Worm (Caenorhabditis elegans) whole organism, early embryonic: ENCODE data around the gene crn-7.
A peak's percentile ranks its signal among the peaks of the same experiment; 100 is the strongest.

Source experiments
- B0310.2 ChIP-seq: sonication (generic microtip); optimal IDR thresholded peaks from 2 replicates; lab custom pipeline; 2016; ENCODE audit warnings: mild to moderate bottlenecking, missing genetic modification characterization, missing compliant biosample characterization
- F13C5.2 ChIP-seq: sonication (generic microtip); optimal IDR thresholded peaks from 2 replicates; lab custom pipeline; 2017; ENCODE audit warnings: mild to moderate bottlenecking, missing genetic modification characterization, inconsistent platforms, missing compliant biosample characterization
- aly-1 ChIP-seq: sonication (generic microtip); optimal IDR thresholded peaks from 2 replicates; lab custom pipeline; 2016; ENCODE audit warnings: missing genetic modification characterization, missing compliant biosample characterization
- ama-1 ChIP-seq: fragments of 150-350 bp; optimal IDR thresholded peaks from 2 replicates; lab custom pipeline; 2014
- ceh-13 ChIP-seq: fragments of 200-800 bp; sonication (Bioruptor generic); optimal IDR thresholded peaks from 2 replicates; lab custom pipeline; 2018; ENCODE audit warnings: mild to moderate bottlenecking, missing genetic modification characterization, missing compliant biosample characterization
- ceh-36 ChIP-seq: sonication (generic microtip); optimal IDR thresholded peaks from 2 replicates; lab custom pipeline; 2016; ENCODE audit warnings: missing genetic modification characterization, inconsistent platforms, missing compliant biosample characterization
- ets-7 ChIP-seq: sonication (generic microtip); optimal IDR thresholded peaks from 2 replicates; lab custom pipeline; 2016; ENCODE audit warnings: missing genotype, missing genetic modification characterization, missing compliant biosample characterization
- flt-1 ChIP-seq: fragments of 200-800 bp; sonication (Bioruptor generic); IDR thresholded peaks from 2 replicates; pipeline ENCODE4 v1.3.6; 2022; ENCODE audit warnings: missing genetic modification characterization, missing compliant biosample characterization
- hmbx-1 ChIP-seq: sonication (generic microtip); optimal IDR thresholded peaks from 2 replicates; lab custom pipeline; 2016; ENCODE audit warnings: mild to moderate bottlenecking, missing genetic modification characterization, missing compliant biosample characterization
- hmg-4 ChIP-seq: fragments of 200-800 bp; sonication (Bioruptor generic); optimal IDR thresholded peaks from 2 replicates; lab custom pipeline; 2018; ENCODE audit warnings: mild to moderate bottlenecking, missing genetic modification characterization, missing compliant biosample characterization
- hnd-1 ChIP-seq: sonication (generic microtip); optimal IDR thresholded peaks from 2 replicates; lab custom pipeline; 2016; ENCODE audit warnings: missing genetic modification characterization, missing compliant biosample characterization
- pes-1 ChIP-seq: fragments of 200-800 bp; sonication (Bioruptor generic); IDR thresholded peaks from 2 replicates; pipeline ENCODE4 v1.3.6; 2022; ENCODE audit warnings: missing genetic modification reagents, missing genetic modification characterization, missing compliant biosample characterization
- scrt-1 ChIP-seq: fragments of 200-800 bp; sonication (Bioruptor generic); IDR thresholded peaks from 2 replicates; pipeline ENCODE4 v1.3.6; 2022; ENCODE audit warnings: missing genetic modification characterization, missing compliant biosample characterization
- sea-1 ChIP-seq: fragments of 200-800 bp; sonication (Bioruptor generic); conservative IDR thresholded peaks from 2 replicates; pipeline ENCODE4 v1.3.6; 2022; ENCODE audit warnings: missing genetic modification characterization, missing compliant biosample characterization
- tbx-11 ChIP-seq: fragments of 200-800 bp; sonication (Bioruptor generic); IDR thresholded peaks from 2 replicates; pipeline ENCODE4 v1.3.6; 2022; ENCODE audit warnings: missing genetic modification characterization, missing compliant biosample characterization
- tbx-37 ChIP-seq: fragments of 200-800 bp; sonication (Bioruptor generic); conservative IDR thresholded peaks from 2 replicates; pipeline ENCODE4 v1.3.6; 2022; ENCODE audit warnings: missing genetic modification reagents, missing genetic modification characterization, missing compliant biosample characterization
- tra-4 ChIP-seq: sonication (generic microtip); optimal IDR thresholded peaks from 2 replicates; lab custom pipeline; 2017; ENCODE audit warnings: missing genetic modification characterization, missing compliant biosample characterization

The crn-7 gene

DNA sequence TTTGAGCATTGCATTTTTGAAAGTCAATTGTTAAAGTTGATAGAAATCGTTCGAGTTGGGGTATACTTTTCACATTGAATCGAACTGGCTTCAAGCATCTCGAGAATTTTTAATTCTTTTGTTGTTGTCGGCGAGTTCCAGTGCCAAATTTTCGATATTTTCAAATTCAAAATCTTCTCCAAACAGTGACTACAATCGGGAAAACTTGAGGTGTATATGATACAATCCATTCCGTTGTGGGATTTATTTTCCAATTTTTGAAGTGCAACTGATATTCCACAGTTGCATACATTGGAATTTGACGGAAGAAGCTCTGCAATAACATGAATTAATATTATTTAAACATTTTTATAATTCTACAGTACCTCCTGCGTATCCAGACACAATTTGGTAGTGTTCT is 37.5 kb downstream of the crn-7 start:
- TF ChIP-seq ceh-36 (tag; lab: Kevin White, UChicago): no peak
- TF ChIP-seq aly-1 (tag; lab: Kevin White, UChicago): no peak
- no peak for TF ChIP-seq sea-1
- TF ChIP-seq scrt-1 (GFP tag; lab: Robert Waterston, UW): no peak
- no peak for TF ChIP-seq flt-1
- no peak for TF ChIP-seq hnd-1
- TF ChIP-seq pes-1 (GFP tag; lab: Robert Waterston, UW): no peak
- no peak for TF ChIP-seq tra-4
- no peak for TF ChIP-seq F13C5.2 (tag; lab: Kevin White, UChicago)
- no peak for TF ChIP-seq hmg-4
- no peak for TF ChIP-seq ama-1 (lab: Kevin White, UChicago)

DNA sequence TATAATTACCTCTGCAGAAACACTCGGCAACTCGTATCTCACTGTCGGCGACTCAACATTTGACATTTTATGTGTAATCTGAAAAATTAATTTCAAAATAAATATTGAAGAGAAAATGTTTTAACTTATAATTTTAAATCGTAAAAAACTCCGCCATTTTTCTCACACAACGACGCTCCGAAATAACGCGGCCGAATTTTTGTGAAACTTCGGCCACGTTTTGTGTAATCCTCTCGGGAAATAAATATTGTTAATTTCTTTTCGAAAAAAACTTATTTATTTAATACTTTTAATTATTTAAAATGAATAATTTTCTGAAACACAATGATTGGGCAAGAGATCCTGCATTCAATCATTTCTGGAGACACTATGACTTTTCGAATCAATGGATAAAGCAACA is 39.0 kb downstream of the crn-7 start, which contains the start of the genes F10E9.7 and F10E9.5:
F10E9.7 (minus strand) TSS at position 86 of the 400 bp plus-strand sequence.
F10E9.5 (plus strand) TSS at position 237 of the 400 bp plus-strand sequence.
- TF ChIP-seq ceh-36 (tag; lab: Kevin White, UChicago) (no peak), aly-1 (tag; lab: Kevin White, UChicago) (no peak), hnd-1 (no peak), flt-1 (no peak), ceh-13 (GFP tag; lab: Kevin White, UChicago) (no peak), F13C5.2 (tag; lab: Kevin White, UChicago) (no peak), B0310.2 (tag; lab: Kevin White, UChicago) (no peak), pes-1 (GFP tag; lab: Robert Waterston, UW) (peak; percentile 75), ets-7 (no peak), tbx-37 (GFP tag; lab: Robert Waterston, UW) (peak; percentile 93)

DNA sequence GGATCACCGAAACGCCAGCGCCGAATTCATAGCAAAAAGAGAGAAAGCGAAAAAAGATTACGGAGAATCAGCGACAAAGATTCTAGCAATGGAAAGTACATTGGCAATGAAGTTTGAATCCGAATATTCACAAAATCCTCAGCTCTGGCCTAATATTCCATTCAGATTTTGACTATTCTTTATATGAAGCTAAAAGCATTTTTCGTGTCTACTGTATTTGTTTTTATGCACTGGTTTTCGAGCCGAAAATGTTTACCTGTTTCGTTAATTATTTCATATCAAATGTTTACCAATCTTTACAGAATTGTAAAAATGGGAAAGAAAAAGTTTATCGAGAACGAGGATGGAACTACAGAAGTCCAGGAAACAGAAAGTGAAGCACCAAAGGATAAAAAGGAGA is 39.9 kb downstream of the crn-7 start, which contains the start of gene F10E9.4:
F10E9.4 (plus strand) TSS at position 301 of the 400 bp plus-strand sequence.
- no peak for TF ChIP-seq aly-1 (tag; lab: Kevin White, UChicago)
- no peak for TF ChIP-seq sea-1
- TF ChIP-seq flt-1: no peak
- no peak for TF ChIP-seq tbx-37 (GFP tag; lab: Robert Waterston, UW)
- no peak for TF ChIP-seq ets-7
- TF ChIP-seq F13C5.2 (tag; lab: Kevin White, UChicago): no peak
- TF ChIP-seq hmg-4: no peak
- TF ChIP-seq ama-1 (lab: Kevin White, UChicago): no peak
- TF ChIP-seq B0310.2 (tag; lab: Kevin White, UChicago): no peak
- TF ChIP-seq pes-1 (GFP tag; lab: Robert Waterston, UW): no peak
- TF ChIP-seq ceh-13 (GFP tag; lab: Kevin White, UChicago): no peak
- no peak for TF ChIP-seq scrt-1 (GFP tag; lab: Robert Waterston, UW)
- no peak for TF ChIP-seq tbx-11
- TF ChIP-seq tra-4: no peak
- no peak for TF ChIP-seq hmbx-1
- TF ChIP-seq ceh-36 (tag; lab: Kevin White, UChicago): no peak
- no peak for TF ChIP-seq hnd-1

DNA sequence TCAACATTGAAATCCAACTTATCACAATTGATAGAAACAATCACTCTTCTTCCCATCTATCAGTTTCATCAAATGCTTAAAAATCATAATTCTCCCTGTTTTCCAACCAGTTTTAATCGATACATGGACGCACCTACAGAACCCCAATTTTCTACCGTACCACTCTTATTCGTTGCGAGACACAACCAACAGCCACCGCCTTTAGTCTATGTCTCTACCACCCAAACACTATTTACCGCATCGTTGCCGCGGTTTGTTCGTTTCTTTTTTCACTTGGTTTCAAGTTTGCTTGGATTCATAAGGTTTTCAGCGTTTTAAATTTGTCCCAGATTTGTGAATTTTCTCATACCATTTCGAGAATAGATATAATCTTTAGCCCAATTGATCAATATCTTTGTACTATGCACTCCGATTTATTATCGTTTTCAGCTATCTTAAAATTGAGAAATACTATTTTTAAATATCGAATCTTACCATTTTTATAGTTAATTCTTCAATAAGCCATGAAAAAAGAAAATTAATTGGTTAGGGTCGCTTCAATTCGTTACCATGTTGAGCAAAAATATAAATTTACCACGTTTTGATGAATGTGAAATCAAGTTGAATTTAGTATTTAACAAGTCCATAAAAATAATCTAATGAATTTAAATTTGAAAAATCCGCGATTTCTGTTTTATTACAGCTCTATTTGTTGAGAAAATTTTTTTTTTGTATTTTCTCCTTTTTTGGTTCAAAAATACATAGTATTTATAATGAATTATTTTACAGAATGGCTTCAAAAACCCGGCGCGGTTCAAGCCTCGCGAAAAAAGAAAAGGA is 42.1 kb downstream of the crn-7 start, which contains the start of gene F10E9.3:
F10E9.3 (plus strand) TSS at position 769 of the 819 bp plus-strand sequence.
- no peak for TF ChIP-seq flt-1
- TF ChIP-seq ets-7: no peak
- no peak for TF ChIP-seq hmbx-1
- no peak for TF ChIP-seq ama-1 (lab: Kevin White, UChicago)
- TF ChIP-seq scrt-1 (GFP tag; lab: Robert Waterston, UW): no peak
- no peak for TF ChIP-seq ceh-36 (tag; lab: Kevin White, UChicago)
- TF ChIP-seq tra-4: no peak
- TF ChIP-seq pes-1 (GFP tag; lab: Robert Waterston, UW): no peak

DNA sequence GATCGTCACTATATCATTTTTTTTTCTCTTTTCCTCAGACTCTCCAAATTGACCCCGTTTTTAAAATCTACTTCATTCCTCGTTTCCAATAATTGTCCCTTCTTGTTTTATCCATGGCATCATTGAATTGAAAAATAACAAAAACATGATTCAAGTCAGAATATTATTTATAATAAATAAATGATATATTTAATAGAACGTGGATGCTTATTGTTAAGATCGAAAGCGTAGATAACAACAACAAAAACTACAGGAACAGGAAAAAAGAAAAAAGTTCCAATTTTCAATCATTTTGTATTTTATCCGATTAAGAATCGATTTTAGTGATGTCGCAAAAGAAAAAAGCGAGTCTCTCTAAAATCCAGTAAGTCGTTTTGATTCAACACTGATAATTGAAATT is 44.1 kb downstream of the crn-7 start, which contains the start of gene F10E9.2:
F10E9.2 (plus strand) TSS at position 301 of the 400 bp plus-strand sequence.
- TF ChIP-seq tbx-11: no peak
- no peak for TF ChIP-seq B0310.2 (tag; lab: Kevin White, UChicago)
- TF ChIP-seq hmbx-1: no peak
- TF ChIP-seq tra-4: no peak
- no peak for TF ChIP-seq ets-7
- no peak for TF ChIP-seq pes-1 (GFP tag; lab: Robert Waterston, UW)
- TF ChIP-seq ama-1 (lab: Kevin White, UChicago): no peak
- no peak for TF ChIP-seq hmg-4
- no peak for TF ChIP-seq scrt-1 (GFP tag; lab: Robert Waterston, UW)

DNA sequence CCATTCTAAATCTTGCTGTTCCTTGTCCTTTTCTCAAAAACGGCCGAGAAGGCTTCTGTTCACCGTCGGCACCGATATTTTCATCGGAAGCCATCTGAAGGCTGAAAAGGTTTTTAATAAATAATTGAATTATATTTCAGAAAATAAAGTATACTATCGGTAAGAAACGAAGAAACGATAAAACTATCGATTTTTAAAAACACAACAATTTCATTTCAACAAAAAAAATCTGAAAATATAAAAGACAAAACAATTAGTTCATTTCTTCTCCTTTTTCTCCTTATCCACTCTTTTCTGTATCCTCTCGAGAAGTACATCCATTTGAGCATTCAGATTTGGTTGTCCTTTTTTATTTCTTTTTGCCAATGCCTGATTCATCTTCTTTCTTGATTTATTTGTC is 50.2 kb downstream of the crn-7 start, which contains the start of gene sas-4:
sas-4 (minus strand) TSS at position 101 of the 400 bp plus-strand sequence.
- TF ChIP-seq pes-1 (GFP tag; lab: Robert Waterston, UW) (no peak), ceh-36 (tag; lab: Kevin White, UChicago) (no peak), ceh-13 (GFP tag; lab: Kevin White, UChicago) (no peak), F13C5.2 (tag; lab: Kevin White, UChicago) (no peak), ama-1 (lab: Kevin White, UChicago) (no peak), scrt-1 (GFP tag; lab: Robert Waterston, UW) (no peak), tbx-37 (GFP tag; lab: Robert Waterston, UW) (no peak), sea-1 (no peak), tbx-11 (no peak), tra-4 (no peak), B0310.2 (tag; lab: Kevin White, UChicago) (no peak), flt-1 (no peak), hnd-1 (no peak), hmg-4 (no peak), aly-1 (tag; lab: Kevin White, UChicago) (no peak), ets-7 (no peak), hmbx-1 (no peak)

DNA sequence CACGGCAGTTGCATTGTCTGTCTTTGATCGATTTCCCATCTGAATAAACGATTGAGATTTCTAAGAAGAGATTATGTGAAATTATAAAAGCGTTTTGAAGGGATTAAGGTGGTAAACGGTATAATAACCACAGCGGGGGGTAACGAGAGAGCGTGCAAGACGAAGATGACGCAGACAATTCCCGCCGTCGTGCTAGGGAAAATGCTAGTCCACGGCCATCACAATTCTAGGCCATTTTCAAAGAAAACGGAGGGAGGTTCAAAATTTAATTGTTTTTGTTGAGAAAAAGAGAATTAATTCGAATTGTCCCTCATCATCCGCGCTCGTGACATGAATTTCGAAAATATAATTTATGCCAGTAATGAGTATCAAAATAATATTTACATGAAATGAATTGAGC is 50.8 kb downstream of the crn-7 start, which contains the start of gene F10E9.11:
F10E9.11 (minus strand) TSS at position 161 of the 400 bp plus-strand sequence.
- TF ChIP-seq tbx-11 (no peak), hnd-1 (no peak), B0310.2 (tag; lab: Kevin White, UChicago) (no peak), ceh-13 (GFP tag; lab: Kevin White, UChicago) (no peak), ets-7 (peak; percentile 50), aly-1 (tag; lab: Kevin White, UChicago) (peak; percentile 46), tra-4 (no peak), ceh-36 (tag; lab: Kevin White, UChicago) (no peak), sea-1 (0 out of 2 replicates have a peak, but pooled peaks have one; percentile 70), flt-1 (peak; percentile 64), scrt-1 (GFP tag; lab: Robert Waterston, UW) (no peak), hmg-4 (peak; percentile 40), ama-1 (lab: Kevin White, UChicago) (no peak), pes-1 (GFP tag; lab: Robert Waterston, UW) (peak; percentile 57; the same call in 1 of the 2 replicates), tbx-37 (GFP tag; lab: Robert Waterston, UW) (peak; percentile 89), F13C5.2 (tag; lab: Kevin White, UChicago) (peak; percentile 53), hmbx-1 (no peak)
